Worm (Caenorhabditis elegans): ENCODE data around the gene ZK185.5.

DNA sequence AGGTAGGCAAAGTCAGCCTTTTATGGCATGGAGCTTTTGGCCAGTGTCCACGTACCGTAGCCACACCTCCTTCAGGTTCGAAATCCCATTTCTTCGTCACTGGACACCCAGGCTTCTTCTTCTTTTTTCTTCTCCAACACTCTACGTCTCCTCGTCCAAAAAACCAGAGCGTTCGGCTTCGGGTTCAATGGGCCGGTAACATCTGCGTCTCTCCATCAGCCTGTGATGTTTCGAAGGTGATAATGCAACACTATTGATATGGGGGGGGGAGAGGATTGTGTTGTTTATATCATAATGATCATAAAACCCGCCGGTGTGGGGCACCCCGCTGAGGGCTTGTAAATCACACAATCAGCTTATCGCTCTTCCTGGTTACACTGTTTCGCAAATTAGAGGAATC, 20.8 kb downstream of the ZK185.5 start, which contains the start of gene ZK180.6:
- TF ChIP-seq W03F9.2 (tag; optimal IDR thresholded peaks at IDR 0.05) (no peak), dao-5 (tag; optimal IDR thresholded peaks at IDR 0.05) (no peak)
